Worm (Caenorhabditis elegans) whole organism, L4 larva: ENCODE measurements around the gene fdgt-2.

ENCODE experiments used
- F26F4.8 ChIP-seq: fragments of 200-800 bp; sonication (Bioruptor generic); conservative IDR thresholded peaks from 2 replicates; pipeline ENCODE4 v1.3.6; 2022; ENCODE audit warnings: missing genetic modification characterization, missing compliant biosample characterization
- F49E8.2 ChIP-seq: sonication (generic microtip); optimal IDR thresholded peaks from 2 replicates; lab custom pipeline; 2016; ENCODE audit warnings: missing compliant biosample characterization, mild to moderate bottlenecking, missing genetic modification characterization, borderline replicate concordance
- R02D3.7 ChIP-seq: fragments of 150-350 bp; sonication (generic microtip); optimal IDR thresholded peaks from 3 replicates; lab custom pipeline; 2014; ENCODE audit warnings: missing biosample characterization, missing genetic modification characterization
- T20F7.1 ChIP-seq: fragments of 200-800 bp; sonication (Bioruptor generic); optimal IDR thresholded peaks from 2 replicates; lab custom pipeline; 2018; ENCODE audit warnings: mild to moderate bottlenecking, missing genetic modification characterization, missing compliant biosample characterization
- Y48G9A.11 ChIP-seq: fragments of 200-800 bp; sonication (Bioruptor generic); IDR thresholded peaks from 2 replicates; pipeline ENCODE4 v1.3.6; 2022; ENCODE audit warnings: missing genetic modification reagents, missing genetic modification characterization, missing compliant biosample characterization
- aly-2 ChIP-seq: sonication (generic microtip); optimal IDR thresholded peaks from 2 replicates; lab custom pipeline; 2018; ENCODE audit warnings: missing biosample characterization, missing genetic modification characterization
- ama-1 ChIP-seq: fragments of 150-350 bp; optimal IDR thresholded peaks from 2 replicates; lab custom pipeline; 2014; ENCODE audit warnings: inconsistent platforms, mixed read lengths
- arid-1 ChIP-seq: fragments of 200-800 bp; sonication (Bioruptor generic); conservative IDR thresholded peaks from 2 replicates; pipeline ENCODE4 v1.3.6; 2022; ENCODE audit warnings: missing genetic modification reagents, missing genetic modification characterization, missing compliant biosample characterization
- attf-4 ChIP-seq: sonication (generic microtip); optimal IDR thresholded peaks from 3 replicates; lab custom pipeline; 2017; ENCODE audit warnings: missing biosample characterization, missing genetic modification characterization
- ceh-28 ChIP-seq: fragments of 150-350 bp; optimal IDR thresholded peaks from 2 replicates; lab custom pipeline; 2014; ENCODE audit warnings: missing biosample characterization, missing genetic modification reagents, missing genetic modification characterization
- ceh-44 ChIP-seq: fragments of 200-800 bp; sonication (Bioruptor generic); IDR thresholded peaks from 2 replicates; pipeline ENCODE4 v1.3.6; 2022; ENCODE audit warnings: missing genetic modification reagents, missing genetic modification characterization, missing compliant biosample characterization
- ceh-62 ChIP-seq: sonication (generic microtip); optimal IDR thresholded peaks from 2 replicates; lab custom pipeline; 2017; ENCODE audit warnings: missing biosample characterization, missing genetic modification characterization
- cey-2 ChIP-seq: sonication (generic microtip); optimal IDR thresholded peaks from 3 replicates; lab custom pipeline; 2017; ENCODE audit warnings: missing genetic modification characterization, mild to moderate bottlenecking, missing compliant biosample characterization, antibody characterized with exemption, borderline replicate concordance; ENCODE audit not compliant: insufficient read depth
- daf-19 ChIP-seq: fragments of 200-800 bp; sonication (Bioruptor generic); conservative IDR thresholded peaks from 2 replicates; pipeline ENCODE4 v1.3.6; 2022; ENCODE audit warnings: missing genetic modification characterization, missing compliant biosample characterization
- dmd-6 ChIP-seq: fragments of 200-800 bp; sonication (Bioruptor generic); IDR thresholded peaks from 2 replicates; pipeline ENCODE4 v1.3.6; 2022; ENCODE audit warnings: missing genetic modification reagents, missing genetic modification characterization, missing compliant biosample characterization
- dmd-8 ChIP-seq: fragments of 200-800 bp; sonication (Bioruptor generic); IDR thresholded peaks from 2 replicates; pipeline ENCODE4 v1.3.6; 2022; ENCODE audit warnings: missing genetic modification characterization, missing compliant biosample characterization
- dve-1 ChIP-seq: sonication (generic microtip); optimal IDR thresholded peaks from 2 replicates; lab custom pipeline; 2017; ENCODE audit warnings: antibody characterized with exemption, mild to moderate bottlenecking, missing genetic modification characterization, missing compliant biosample characterization; ENCODE audit not compliant: insufficient read depth
- egl-43 ChIP-seq: fragments of 200-800 bp; sonication (Bioruptor generic); IDR thresholded peaks from 2 replicates; pipeline ENCODE4 v1.3.6; 2022; ENCODE audit warnings: missing genetic modification reagents, missing genetic modification characterization, missing compliant biosample characterization
- fos-1 ChIP-seq: fragments of 150-350 bp; optimal IDR thresholded peaks from 2 replicates; lab custom pipeline; 2014; ENCODE audit warnings: missing biosample characterization, missing genetic modification characterization
- hif-1 ChIP-seq, 2 experiments: sonication (generic microtip); optimal IDR thresholded peaks; 2 replicates each; lab custom pipeline; 2016 to 2017; ENCODE audit warnings: missing compliant biosample characterization in 2 of 2, missing genetic modification characterization in 2 of 2, missing genetic modification reagents in 2 of 2, missing genotype in 2 of 2, mild to moderate bottlenecking in 1 of 2
- hlh-11 ChIP-seq: fragments of 200-800 bp; sonication (Bioruptor generic); optimal IDR thresholded peaks from 2 replicates; lab custom pipeline; 2018; ENCODE audit warnings: mild to moderate bottlenecking, missing genetic modification characterization, missing compliant biosample characterization
- hlh-30 ChIP-seq: sonication (generic microtip); optimal IDR thresholded peaks from 2 replicates; lab custom pipeline; 2017; ENCODE audit warnings: antibody characterized with exemption, mild to moderate bottlenecking, missing genetic modification characterization, missing compliant biosample characterization; ENCODE audit not compliant: insufficient read depth
- hmg-1.1 ChIP-seq: fragments of 200-800 bp; sonication (Bioruptor generic); IDR thresholded peaks from 2 replicates; pipeline ENCODE4 v1.3.6; 2022; ENCODE audit warnings: missing genetic modification reagents, missing genetic modification characterization, missing compliant biosample characterization
- jun-1 ChIP-seq: fragments of 150-350 bp; optimal IDR thresholded peaks from 2 replicates; lab custom pipeline; 2014; ENCODE audit warnings: missing biosample characterization, missing genetic modification reagents, missing genetic modification characterization
- lim-7 ChIP-seq: fragments of 200-800 bp; sonication (Bioruptor generic); IDR thresholded peaks from 2 replicates; pipeline ENCODE4 v1.3.6; 2022; ENCODE audit warnings: missing genetic modification characterization, missing compliant biosample characterization
- lin-15B ChIP-seq: fragments of 150-350 bp; sonication (generic microtip); optimal IDR thresholded peaks from 3 replicates; lab custom pipeline; 2014; ENCODE audit warnings: missing biosample characterization, missing genetic modification characterization
- lin-29 ChIP-seq: fragments of 200-800 bp; sonication (Bioruptor generic); IDR thresholded peaks from 2 replicates; pipeline ENCODE4 v1.3.6; 2022; ENCODE audit warnings: missing genetic modification reagents, missing genetic modification characterization, missing compliant biosample characterization
- lir-3 ChIP-seq: sonication (generic microtip); optimal IDR thresholded peaks from 2 replicates; lab custom pipeline; 2016; ENCODE audit warnings: mild to moderate bottlenecking, missing genetic modification characterization, missing compliant biosample characterization
- mdl-1 ChIP-seq, 2 experiments: fragments of 150-350 bp in 1 of 2; sonication (generic microtip) in 1 of 2; optimal IDR thresholded peaks; 2 replicates each; lab custom pipeline; 2014 to 2017; ENCODE audit warnings: missing biosample characterization in 2 of 2, missing genetic modification characterization in 2 of 2
- mep-1 ChIP-seq: fragments of 150-350 bp; sonication (generic microtip); optimal IDR thresholded peaks from 3 replicates; lab custom pipeline; 2014; ENCODE audit warnings: missing biosample characterization, missing genetic modification characterization
- mxl-2 ChIP-seq: fragments of 200-800 bp; sonication (Bioruptor generic); conservative IDR thresholded peaks from 2 replicates; pipeline ENCODE4 v1.3.6; 2022; ENCODE audit warnings: missing genetic modification reagents, missing genetic modification characterization, missing compliant biosample characterization
- nhr-10 ChIP-seq: fragments of 150-350 bp; optimal IDR thresholded peaks from 2 replicates; lab custom pipeline; 2014; ENCODE audit warnings: missing biosample characterization, missing genetic modification characterization
- nhr-102 ChIP-seq: sonication (generic microtip); optimal IDR thresholded peaks from 2 replicates; lab custom pipeline; 2016; ENCODE audit warnings: mild to moderate bottlenecking, missing genetic modification characterization, moderate library complexity, missing compliant biosample characterization
- nhr-28 ChIP-seq: fragments of 150-350 bp; optimal IDR thresholded peaks from 2 replicates; lab custom pipeline; 2014; ENCODE audit warnings: missing biosample characterization, missing genetic modification characterization
- nhr-41 ChIP-seq: fragments of 200-800 bp; sonication (Bioruptor generic); IDR thresholded peaks from 2 replicates; pipeline ENCODE4 v1.3.6; 2022; ENCODE audit warnings: missing genetic modification reagents, missing genetic modification characterization, missing compliant biosample characterization
- nhr-6 ChIP-seq: fragments of 150-350 bp; optimal IDR thresholded peaks from 2 replicates; lab custom pipeline; 2014; ENCODE audit warnings: missing biosample characterization, missing genetic modification characterization
- nhr-76 ChIP-seq: fragments of 150-350 bp; optimal IDR thresholded peaks from 2 replicates; lab custom pipeline; 2014; ENCODE audit warnings: missing biosample characterization, missing genetic modification characterization
- nhr-77 ChIP-seq: fragments of 150-350 bp; optimal IDR thresholded peaks from 2 replicates; lab custom pipeline; 2014; ENCODE audit warnings: missing biosample characterization, missing genetic modification characterization
- pqm-1 ChIP-seq: sonication (generic microtip); optimal IDR thresholded peaks from 2 replicates; lab custom pipeline; 2017; ENCODE audit warnings: missing biosample characterization, missing genetic modification characterization
- set-16 ChIP-seq: fragments of 200-800 bp; sonication (Bioruptor generic); IDR thresholded peaks from 2 replicates; pipeline ENCODE4 v1.3.6; 2022; ENCODE audit warnings: missing genetic modification reagents, missing genetic modification characterization, missing compliant biosample characterization
- snpc-1.2 ChIP-seq: fragments of 200-800 bp; sonication (Bioruptor generic); IDR thresholded peaks from 2 replicates; pipeline ENCODE4 v1.3.6; 2022; ENCODE audit warnings: missing genetic modification reagents, missing genetic modification characterization, missing compliant biosample characterization
- unc-39 ChIP-seq: sonication (generic microtip); optimal IDR thresholded peaks from 2 replicates; lab custom pipeline; 2017; ENCODE audit warnings: missing biosample characterization, missing genetic modification characterization
- vab-7 ChIP-seq: fragments of 200-800 bp; sonication (Bioruptor generic); IDR thresholded peaks from 2 replicates; pipeline ENCODE4 v1.3.6; 2022; ENCODE audit warnings: missing genetic modification reagents, missing genetic modification characterization, missing compliant biosample characterization
- zfp-2 ChIP-seq: sonication (generic microtip); optimal IDR thresholded peaks from 2 replicates; lab custom pipeline; 2016; ENCODE audit warnings: mild to moderate bottlenecking, missing genetic modification characterization, missing compliant biosample characterization
- zfp-3 ChIP-seq: fragments of 200-800 bp; sonication (Bioruptor generic); conservative IDR thresholded peaks from 2 replicates; pipeline ENCODE4 v1.3.6; 2022; ENCODE audit warnings: missing genetic modification reagents, missing genetic modification characterization, missing compliant biosample characterization
- zip-11 ChIP-seq: fragments of 200-800 bp; sonication (Bioruptor generic); IDR thresholded peaks from 2 replicates; pipeline ENCODE4 v1.3.6; 2022; ENCODE audit warnings: missing genetic modification characterization, missing compliant biosample characterization
- zip-2 ChIP-seq: fragments of 150-350 bp; optimal IDR thresholded peaks from 2 replicates; lab custom pipeline; 2014; ENCODE audit warnings: missing biosample characterization, missing genetic modification characterization

fdgt-2 gene

DNA sequence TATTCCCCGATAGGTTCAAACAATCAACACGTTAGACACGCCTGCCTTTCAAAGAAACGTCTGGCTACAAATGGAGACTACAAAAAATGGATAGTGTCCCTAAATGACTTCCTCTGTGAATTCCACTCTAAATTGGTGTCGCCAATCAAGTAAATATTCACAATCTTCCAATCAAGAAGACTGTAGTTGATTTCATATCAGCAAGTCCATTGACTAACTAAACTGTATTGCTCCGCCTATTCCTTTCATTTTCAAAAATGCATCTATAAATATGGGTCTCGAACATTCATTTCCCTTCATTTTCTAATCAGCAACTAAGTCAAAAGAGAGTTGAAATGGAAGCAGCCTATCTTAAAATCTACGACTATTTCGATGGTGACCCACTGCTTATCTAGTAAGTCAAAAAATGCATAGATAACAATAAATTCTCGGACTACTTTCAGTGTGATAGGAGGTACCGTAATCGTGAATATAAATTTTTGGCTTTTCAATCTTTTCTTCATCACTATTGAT lies 29.4 kb upstream of the fdgt-2 start, which contains the start of gene drd-1 (continued):
- TF ChIP-seq hmg-1.1 (GFP tag; lab: Robert Waterston, UW) = no peak
- no peak for TF ChIP-seq arid-1
- no peak for TF ChIP-seq snpc-1.2
- TF ChIP-seq ama-1 (lab: Kevin White, UChicago) = no peak
- no peak for TF ChIP-seq lin-15B (tag; lab: Kevin White, UChicago)
- no peak for TF ChIP-seq ceh-28
- no peak for TF ChIP-seq mxl-2 (GFP tag; lab: Robert Waterston, UW)
- TF ChIP-seq zip-2 = no peak
- TF ChIP-seq hif-1 (tag; optimal IDR thresholded peaks at IDR 0.05; lab: Kevin White, UChicago) = no peak
- no peak for TF ChIP-seq nhr-76 (tag; lab: Kevin White, UChicago)
- no peak for TF ChIP-seq nhr-6 (tag; lab: Kevin White, UChicago)
- no peak for TF ChIP-seq zfp-2 (tag; lab: Kevin White, UChicago)
- TF ChIP-seq vab-7 (GFP tag; lab: Robert Waterston, UW) = no peak
- TF ChIP-seq dmd-8 (GFP tag; lab: Robert Waterston, UW) = no peak
- no peak for TF ChIP-seq F26F4.8 (GFP tag; lab: Robert Waterston, UW)
- TF ChIP-seq dve-1 = peak; percentile 71
- no peak for TF ChIP-seq lir-3 (tag; lab: Kevin White, UChicago)
- TF ChIP-seq egl-43 (GFP tag; lab: Robert Waterston, UW) = no peak
- no peak for TF ChIP-seq R02D3.7 (tag; lab: Kevin White, UChicago)
- TF ChIP-seq cey-2 (tag; lab: Kevin White, UChicago) = no peak
- no peak for TF ChIP-seq unc-39 (tag; lab: Kevin White, UChicago)
- peak; percentile 37 for TF ChIP-seq jun-1 (tag; lab: Kevin White, UChicago)
- TF ChIP-seq zfp-3 (GFP tag; lab: Robert Waterston, UW) = no peak
- no peak for TF ChIP-seq mep-1 (tag; lab: Kevin White, UChicago)
- TF ChIP-seq Y48G9A.11 (GFP tag; lab: Robert Waterston, UW) = no peak
- no peak for TF ChIP-seq lim-7 (GFP tag; lab: Robert Waterston, UW)
- TF ChIP-seq ceh-44 = no peak
- TF ChIP-seq hlh-30 (tag; lab: Kevin White, UChicago) = no peak
- TF ChIP-seq nhr-41 (GFP tag; lab: Robert Waterston, UW) = peak; percentile 42; the same call in 1 of the 2 replicates
- TF ChIP-seq fos-1 (tag; lab: Kevin White, UChicago) = peak; percentile 37

ce11 chrII:8390751-8391150 lies 26.7 kb upstream of the fdgt-2 start, which contains the start of gene F49E12.10:
F49E12.10 (plus strand) TSS chrII:8391051.
- TF ChIP-seq attf-4 (tag; lab: Kevin White, UChicago) = no peak
- TF ChIP-seq mep-1 (tag; lab: Kevin White, UChicago) = no peak
- peak; percentile 38; the same call in 1 of the 2 replicates for TF ChIP-seq dmd-6 (GFP tag; lab: Robert Waterston, UW)
- no peak for TF ChIP-seq ama-1 (lab: Kevin White, UChicago)
- no peak for TF ChIP-seq daf-19 (GFP tag; lab: Robert Waterston, UW)
- peak; percentile 25 for TF ChIP-seq pqm-1 (tag; lab: Kevin White, UChicago)
- peak; percentile 8 for TF ChIP-seq nhr-28

DNA sequence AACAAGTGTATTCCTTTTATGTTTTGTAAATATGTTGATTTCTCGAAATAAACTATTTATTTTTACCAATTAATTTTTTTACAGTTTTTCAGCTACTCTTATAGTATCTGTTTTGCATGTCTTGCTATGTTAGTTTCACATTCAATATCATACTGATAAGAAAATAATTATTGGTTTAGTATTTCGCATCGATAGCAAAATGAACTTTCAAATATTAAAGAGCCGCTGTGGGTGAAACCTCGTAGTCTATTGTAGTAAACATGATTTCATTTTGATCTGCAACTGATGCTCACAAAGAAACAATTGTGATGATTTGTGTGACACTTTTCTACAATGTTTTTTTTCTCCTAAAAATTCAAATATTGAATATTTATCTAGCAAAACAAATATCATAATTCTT lies 25.2 kb upstream of the fdgt-2 start:
- TF ChIP-seq T20F7.1 (GFP tag; lab: Kevin White, UChicago) (no peak), pqm-1 (tag; lab: Kevin White, UChicago) (peak; percentile 62), mdl-1 (tag; optimal IDR thresholded peaks at IDR 0.05; lab: Kevin White, UChicago) (no peak), hmg-1.1 (GFP tag; lab: Robert Waterston, UW) (no peak), hlh-11 (tag; lab: Kevin White, UChicago) (peak; percentile 1), nhr-77 (tag; lab: Kevin White, UChicago) (peak; percentile 11), nhr-102 (tag; lab: Kevin White, UChicago) (no peak), nhr-28 (peak; percentile 77), zfp-3 (GFP tag; lab: Robert Waterston, UW) (no peak), fos-1 (tag; lab: Kevin White, UChicago) (no peak), zip-11 (no peak), Y48G9A.11 (GFP tag; lab: Robert Waterston, UW) (no peak), dve-1 (peak; percentile 3), dmd-6 (GFP tag; lab: Robert Waterston, UW) (peak; percentile 27; the same call in 1 of the 2 replicates), lir-3 (tag; lab: Kevin White, UChicago) (no peak), lin-29 (no peak), attf-4 (tag; lab: Kevin White, UChicago) (no peak), F49E8.2 (tag; lab: Kevin White, UChicago) (no peak), nhr-10 (tag; lab: Kevin White, UChicago) (no peak), aly-2 (no peak), ceh-62 (tag; lab: Kevin White, UChicago) (no peak), set-16 (no peak)
